Fruit fly (Drosophila melanogaster) Kc167 (cell line): ENCODE results near the gene Prim1.

Experiments
- Myc ChIP-seq: fragments of >200 bp; optimal IDR thresholded peaks from 2 replicates; lab custom pipeline; 2017; ENCODE audit warnings: missing external identifiers
- Sin3A ChIP-seq: fragments of >200 bp; optimal IDR thresholded peaks from 2 replicates; lab custom pipeline; 2018; ENCODE audit warnings: missing external identifiers
- h ChIP-seq: fragments of >200 bp; optimal IDR thresholded peaks from 3 replicates; lab custom pipeline; 2018; ENCODE audit warnings: missing external identifiers
- insv ChIP-seq: fragments of >200 bp; optimal IDR thresholded peaks from 3 replicates; lab custom pipeline; 2018; ENCODE audit warnings: missing external identifiers
- psq ChIP-seq: fragments of >200 bp; optimal IDR thresholded peaks from 2 replicates; lab custom pipeline; 2017; ENCODE audit warnings: missing external identifiers
- ttk ChIP-seq: sonication (Bioruptor generic); optimal IDR thresholded peaks from 2 replicates; lab custom pipeline; 2017; ENCODE audit warnings: missing external identifiers

Prim1 gene

DNA sequence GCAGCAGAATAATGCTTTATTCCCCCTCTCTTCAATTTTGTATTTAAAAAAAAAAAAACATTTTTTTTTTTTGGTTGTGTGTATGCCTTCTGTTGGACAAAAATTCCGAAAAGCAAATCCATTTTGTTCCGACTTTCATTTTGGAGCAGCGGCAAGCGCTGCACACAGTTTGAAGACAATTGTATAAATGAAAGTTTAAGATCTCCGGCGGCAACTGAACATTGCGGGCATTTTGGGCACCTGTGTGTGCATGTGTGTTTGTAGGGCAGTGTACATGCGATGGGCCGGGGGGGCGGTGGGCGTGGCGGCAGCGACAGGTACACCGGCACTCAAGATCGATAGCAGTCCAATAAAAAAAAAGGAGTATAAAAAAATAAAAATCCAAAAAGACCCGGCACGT is 29.3 kb downstream of the Prim1 start:
- TF ChIP-seq h (lab: Kevin White, UChicago) (no peak), psq (no peak), insv (lab: Kevin White, UChicago) (no peak), Sin3A (no peak), ttk (no peak), Myc (no peak)

DNA sequence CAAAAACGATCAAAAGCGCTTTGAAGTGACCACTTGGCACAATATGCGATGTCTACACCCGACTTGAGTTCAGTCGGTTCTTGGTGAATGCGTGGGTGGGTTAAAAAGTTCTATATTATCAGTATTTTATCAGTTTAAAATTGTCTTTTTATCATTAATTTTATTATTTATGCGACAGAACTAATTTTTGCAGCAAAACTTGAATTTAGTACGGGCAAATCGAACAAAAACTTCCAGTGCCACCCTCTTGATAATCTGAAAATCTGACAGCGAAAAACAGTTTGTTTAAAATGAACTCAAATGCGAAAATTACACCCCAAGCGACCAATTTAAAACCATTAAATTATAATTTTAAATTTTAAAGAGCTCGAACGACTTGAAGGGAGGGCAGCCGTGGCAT is 30.8 kb downstream of the Prim1 start:
- TF ChIP-seq insv (lab: Kevin White, UChicago) = no peak
- TF ChIP-seq Myc = no peak
- TF ChIP-seq psq = no peak
- no peak for TF ChIP-seq Sin3A
- TF ChIP-seq h (lab: Kevin White, UChicago) = no peak
- TF ChIP-seq ttk = no peak

DNA sequence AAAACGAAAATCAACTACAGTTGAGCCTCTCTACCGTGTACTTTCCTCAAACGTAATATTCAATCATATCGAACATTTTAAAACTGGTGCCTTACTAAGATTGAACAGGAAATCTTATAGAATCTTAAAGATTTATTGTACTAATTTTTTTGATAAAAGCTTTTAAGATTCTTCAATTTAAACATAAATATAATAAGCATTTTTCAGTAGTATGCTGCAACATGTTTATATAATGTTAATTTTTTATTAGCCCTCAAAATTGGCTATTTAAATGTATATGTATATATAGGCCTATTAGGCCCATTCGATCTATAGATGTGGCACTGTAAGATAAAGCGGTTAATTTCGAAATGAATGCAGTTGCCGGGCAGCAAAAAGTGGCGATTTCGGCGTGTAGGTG is 31.4 kb downstream of the Prim1 start:
- no peak for TF ChIP-seq Sin3A
- no peak for TF ChIP-seq Myc
- TF ChIP-seq psq = no peak
- TF ChIP-seq h (lab: Kevin White, UChicago) = no peak
- no peak for TF ChIP-seq ttk
- no peak for TF ChIP-seq insv (lab: Kevin White, UChicago)

DNA sequence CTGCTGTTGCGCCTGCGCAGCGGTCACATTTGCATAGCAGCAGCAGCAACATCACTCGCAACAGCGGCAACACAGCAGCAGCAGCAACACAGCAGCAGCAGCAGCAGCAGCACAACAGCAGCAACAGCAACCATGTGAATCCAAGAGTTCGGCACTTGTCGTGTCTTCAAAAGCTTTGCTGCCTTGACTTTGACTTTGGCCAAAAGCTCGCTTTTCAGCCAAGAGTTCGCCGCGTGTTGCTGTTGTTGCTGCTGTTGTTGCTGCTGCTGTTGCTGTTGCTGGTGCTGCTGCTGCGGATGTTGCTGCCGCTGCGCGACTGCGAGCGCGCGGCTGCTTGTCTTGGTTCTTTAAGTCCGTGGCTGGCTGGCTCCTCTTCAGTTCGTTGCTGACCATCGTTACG is 31.9 kb downstream of the Prim1 start, which contains the start of gene ImpE1:
Gene ImpE1 (plus strand): TSS at position 371 of the 400 bp plus-strand sequence.
- TF ChIP-seq Sin3A (no peak), h (lab: Kevin White, UChicago) (no peak), Myc (no peak)

DNA sequence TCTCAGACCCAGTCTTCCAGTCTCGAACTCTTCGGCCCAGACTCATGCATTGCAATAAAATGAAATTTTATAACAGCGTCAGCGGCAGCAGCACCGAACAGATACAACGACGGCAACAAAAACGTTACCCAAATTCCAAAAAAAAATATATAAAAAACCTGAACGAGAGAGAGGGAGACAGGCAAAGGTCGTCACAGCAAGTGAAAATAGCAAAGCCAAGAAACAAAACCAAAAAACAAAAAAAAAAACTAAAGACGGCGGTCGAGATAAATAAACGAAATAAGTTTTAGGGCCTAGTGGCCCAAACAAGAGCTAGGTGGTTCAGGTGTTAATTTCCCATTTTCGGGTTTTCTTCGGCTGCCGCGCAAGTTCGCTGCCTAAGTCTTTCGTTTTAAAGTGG is 34.0 kb downstream of the Prim1 start:
- TF ChIP-seq insv (lab: Kevin White, UChicago) (no peak), Myc (no peak), Sin3A (no peak), h (lab: Kevin White, UChicago) (no peak), psq (no peak), ttk (no peak)

DNA sequence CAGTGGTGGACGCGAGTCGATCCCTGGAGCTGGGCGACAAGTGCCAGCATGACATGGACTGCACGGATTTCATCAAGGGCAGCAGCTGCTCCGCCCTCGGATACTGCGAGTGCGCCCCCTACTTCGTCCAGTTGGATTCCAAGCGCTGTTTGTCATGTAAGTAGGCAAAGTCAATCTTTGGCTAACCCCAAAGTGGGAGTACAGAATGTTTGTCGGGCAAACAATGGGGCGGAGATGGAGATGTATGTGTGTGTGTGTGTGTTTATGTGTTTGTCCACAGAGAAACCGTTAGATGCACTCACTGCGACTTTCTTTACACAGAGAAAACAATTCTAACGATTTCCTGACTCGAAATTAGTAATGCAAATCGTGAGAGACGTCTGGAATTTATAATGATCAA is 39.0 kb downstream of the Prim1 start:
- no peak for TF ChIP-seq insv (lab: Kevin White, UChicago)
- TF ChIP-seq Sin3A = no peak
- no peak for TF ChIP-seq h (lab: Kevin White, UChicago)
- TF ChIP-seq Myc = no peak
- no peak for TF ChIP-seq psq
- TF ChIP-seq ttk = no peak

DNA sequence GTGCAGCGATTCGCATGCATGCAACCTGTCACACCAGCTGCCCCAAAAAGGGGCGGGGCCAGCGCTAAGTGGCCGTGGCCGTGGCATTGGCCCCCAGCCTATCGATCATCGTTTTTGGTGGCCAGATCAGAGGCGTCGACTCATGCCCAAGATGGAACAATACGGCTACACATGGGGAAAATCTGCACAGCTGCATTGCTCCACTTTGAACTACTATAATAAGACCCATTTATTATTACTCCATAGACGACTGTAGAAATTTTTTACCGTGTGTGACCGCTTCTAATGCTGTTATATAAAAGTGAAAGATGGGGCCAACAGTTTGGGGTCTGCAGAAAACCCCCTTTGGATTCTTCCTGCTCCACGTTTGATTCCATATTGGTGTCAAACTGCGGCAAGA is 43.9 kb downstream of the Prim1 start:
- TF ChIP-seq h (lab: Kevin White, UChicago) (no peak), Myc (no peak), Sin3A (no peak), insv (lab: Kevin White, UChicago) (no peak), ttk (no peak), psq (no peak)

DNA sequence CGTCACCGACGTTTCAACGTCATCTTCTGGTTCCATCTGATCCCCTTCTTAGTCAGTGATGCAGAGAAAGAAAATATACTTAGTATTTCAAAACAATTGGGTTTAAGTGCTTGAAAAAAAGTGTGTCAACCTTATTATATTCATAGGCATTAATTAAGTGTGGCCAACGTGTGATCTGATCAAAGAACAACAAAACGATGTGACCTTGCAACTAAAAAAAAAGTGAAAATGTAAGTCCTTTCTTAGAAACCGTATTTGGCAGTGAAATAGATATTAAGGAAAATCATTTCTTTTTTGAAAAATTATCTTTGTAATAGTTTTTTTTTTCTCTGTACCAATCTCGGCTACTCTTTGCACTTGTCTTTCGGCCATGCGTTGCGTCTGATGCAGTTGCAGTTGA is 44.9 kb downstream of the Prim1 start:
- TF ChIP-seq Sin3A (no peak), psq (no peak), h (lab: Kevin White, UChicago) (no peak), insv (lab: Kevin White, UChicago) (no peak), Myc (no peak), ttk (no peak)

DNA sequence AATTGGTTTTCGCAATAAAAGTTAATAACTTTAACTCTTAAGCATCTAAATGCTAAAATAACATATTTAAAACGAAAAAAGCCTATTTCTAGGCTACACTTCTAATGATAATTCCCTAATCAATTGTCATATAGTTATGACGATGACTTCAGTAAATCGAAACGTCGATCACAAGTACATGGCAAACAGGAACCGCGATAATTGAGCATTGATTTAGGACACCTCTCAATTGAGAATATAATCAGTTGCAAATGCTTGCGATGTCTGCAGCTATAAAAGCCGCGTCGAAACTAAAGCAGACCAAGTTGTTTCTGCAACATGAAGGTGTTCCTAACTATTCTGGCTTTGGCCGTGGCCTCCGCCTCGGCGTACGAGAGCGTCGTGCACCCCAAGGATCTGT is 51.1 kb downstream of the Prim1 start, which contains the start of gene Jon66Ci:
Gene Jon66Ci (plus strand): TSS at position 301 of the 400 bp plus-strand sequence.
- TF ChIP-seq psq = no peak
- no peak for TF ChIP-seq Sin3A
- TF ChIP-seq ttk = no peak

DNA sequence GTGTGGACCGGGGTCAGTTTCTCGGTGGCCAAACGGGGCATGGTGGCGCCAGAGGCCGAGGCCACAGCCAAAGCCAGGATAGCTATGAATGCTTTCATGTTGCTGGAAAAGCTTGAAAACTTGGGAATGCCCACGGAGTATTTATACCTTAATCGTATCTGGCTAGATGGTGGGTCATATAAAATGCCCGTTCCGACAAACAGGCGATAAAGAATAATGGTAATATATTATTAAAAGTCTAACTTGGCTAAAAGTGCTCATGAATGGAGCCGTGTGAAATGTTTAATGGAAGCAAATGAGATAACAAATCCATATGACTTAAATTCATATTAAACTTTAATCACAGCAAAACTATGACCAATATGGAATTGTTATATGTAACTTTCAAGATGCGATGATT is 53.4 kb downstream of the Prim1 start, which contains the start of gene Jon66Cii:
Gene Jon66Cii (minus strand): TSS at position 101 of the 400 bp plus-strand sequence.
- no peak for TF ChIP-seq psq
- no peak for TF ChIP-seq insv (lab: Kevin White, UChicago)
- TF ChIP-seq h (lab: Kevin White, UChicago) = no peak
- TF ChIP-seq Myc = no peak
- no peak for TF ChIP-seq Sin3A
- no peak for TF ChIP-seq ttk
